Worm (Caenorhabditis elegans) whole organism, dauer: Measurements from ENCODE around the gene T24C4.2.

Experiments used
- unc-62 ChIP-seq: sonication (generic microtip); optimal IDR thresholded peaks from 2 replicates; lab custom pipeline; 2017; ENCODE audit warnings: missing biosample characterization, missing genetic modification reagents, missing genetic modification characterization

T24C4.2 gene

DNA sequence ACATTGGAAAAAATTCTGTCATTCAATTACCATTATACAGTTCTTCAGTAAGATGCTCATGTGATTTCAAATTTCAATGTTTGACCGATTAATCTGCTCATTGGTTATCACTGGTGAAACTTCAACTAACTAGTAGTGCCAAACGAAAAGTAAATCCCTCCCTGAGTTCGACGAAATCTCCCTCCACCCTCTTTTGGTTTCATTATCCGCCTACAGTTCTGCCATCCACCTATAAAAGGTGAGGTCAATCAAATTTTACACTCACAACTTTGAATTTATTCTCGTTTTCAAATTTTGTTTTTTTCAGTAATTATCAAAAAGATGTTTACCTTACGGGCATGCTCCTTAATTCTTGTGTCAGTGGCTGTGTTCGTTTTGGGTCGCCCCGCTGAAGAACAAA is 27.1 kb downstream of the T24C4.2 start, which contains the start of gene far-8:
TSS of gene far-8 (plus strand) at position 301 of the 400 bp plus-strand sequence.
- TF ChIP-seq unc-62, result no peak

DNA sequence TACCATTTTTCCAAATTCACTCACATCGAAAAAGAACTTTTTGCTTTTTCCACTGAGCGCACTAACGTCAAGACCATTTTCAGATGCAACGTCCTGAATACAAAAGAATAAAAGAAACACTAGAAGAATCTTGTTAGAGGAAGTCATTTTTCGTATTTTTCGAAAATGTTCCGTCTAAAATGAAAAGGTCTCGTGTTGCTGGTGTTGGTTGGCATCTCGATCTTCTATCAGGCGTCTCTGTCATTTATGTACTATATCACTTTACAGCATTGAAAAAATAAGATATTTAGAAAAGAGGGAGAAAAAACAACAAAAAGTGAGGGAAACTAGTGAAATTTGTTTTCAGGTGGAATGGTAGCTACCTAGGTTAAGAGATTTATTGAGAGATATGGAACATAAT is 28.6 kb downstream of the T24C4.2 start, which contains the start of gene K02F3.9:
TSS of gene K02F3.9 (minus strand) at position 190 of the 400 bp plus-strand sequence.
- TF ChIP-seq unc-62, result no peak

DNA sequence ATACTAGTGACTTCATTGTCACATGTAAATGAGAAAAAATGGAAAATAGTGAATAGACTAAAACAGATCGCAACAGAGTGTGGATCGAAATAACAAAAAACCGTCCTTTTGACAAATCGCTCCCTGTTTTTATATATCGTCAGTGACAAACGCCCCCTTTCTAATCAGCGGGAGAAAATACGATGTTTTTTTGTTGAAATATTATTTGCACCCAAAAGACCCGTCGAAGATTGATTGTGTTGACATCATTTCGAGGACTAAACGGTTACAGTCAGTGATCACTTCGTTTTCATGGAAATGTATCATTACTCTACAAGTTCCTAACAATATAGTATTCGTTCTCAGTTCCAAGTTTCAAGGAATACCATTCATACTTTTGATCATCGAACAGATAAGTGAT is 30.3 kb downstream of the T24C4.2 start, which contains the start of gene dos-3:
TSS of gene dos-3 (minus strand) at position 101 of the 400 bp plus-strand sequence.
- no peak for TF ChIP-seq unc-62

DNA sequence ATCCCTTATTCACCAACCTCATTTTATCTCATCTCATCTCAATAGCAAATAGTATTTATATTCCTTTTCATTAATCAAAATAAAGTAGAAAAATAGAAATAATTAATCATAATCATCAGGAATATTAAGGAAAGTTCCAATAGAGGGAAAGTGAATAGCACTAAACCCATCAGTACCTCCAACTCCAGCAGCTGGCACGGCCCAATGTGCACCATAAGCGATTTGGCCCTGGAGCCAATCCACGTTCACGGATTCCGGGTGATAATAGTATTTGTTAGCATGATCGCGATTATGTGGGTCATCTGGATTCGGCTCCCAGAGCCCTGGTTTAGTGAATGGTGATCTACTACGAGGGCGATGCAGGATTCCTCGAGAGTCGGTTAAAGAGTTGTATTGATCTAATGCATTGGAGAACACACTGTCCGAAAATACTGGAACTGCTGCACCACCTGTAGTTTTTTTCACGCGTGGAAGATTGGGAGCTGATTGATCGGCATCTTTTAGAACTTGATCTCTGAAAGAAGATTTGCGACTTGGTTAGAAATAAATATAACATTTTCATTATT is 34.0 kb downstream of the T24C4.2 start:
- TF ChIP-seq unc-62, result peak; percentile 20

DNA sequence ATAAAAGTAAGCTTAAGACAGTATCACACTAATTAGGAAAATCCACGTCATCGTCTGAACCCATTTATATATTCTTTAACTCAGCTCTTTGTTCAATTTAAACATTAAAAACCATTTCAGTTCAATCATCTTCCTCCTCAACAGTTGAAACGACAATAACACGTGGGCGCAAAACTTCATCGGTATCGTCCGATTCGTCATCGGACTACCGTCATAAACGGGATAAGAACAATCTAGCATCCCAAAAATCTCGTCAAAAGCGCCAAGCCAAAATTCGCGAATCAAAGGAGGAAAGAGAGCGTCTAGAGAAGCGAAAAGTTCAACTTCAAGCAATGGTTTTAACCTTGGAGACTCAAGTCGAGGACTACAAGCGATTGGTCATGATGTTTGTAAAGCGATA is 34.6 kb downstream of the T24C4.2 start:
- TF ChIP-seq unc-62, result no peak

DNA sequence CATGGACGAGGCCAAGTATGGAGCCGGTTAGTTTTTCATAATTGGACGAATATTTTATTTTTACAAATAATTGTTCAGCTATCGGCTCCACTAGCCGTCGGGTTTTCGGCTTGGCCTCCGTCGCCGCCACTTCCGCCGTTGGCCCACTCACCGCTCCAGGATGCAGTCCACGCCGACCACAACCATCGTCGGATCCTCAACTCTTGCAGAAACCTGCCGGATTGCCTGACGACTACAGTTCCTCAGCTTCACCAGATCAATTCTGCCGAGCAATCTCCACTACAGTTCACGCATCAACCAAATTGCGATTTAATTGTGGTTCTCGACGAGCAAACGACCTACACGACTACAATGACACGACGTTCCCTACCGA is 35.3 kb downstream of the T24C4.2 start:
- TF ChIP-seq unc-62, result no peak

DNA sequence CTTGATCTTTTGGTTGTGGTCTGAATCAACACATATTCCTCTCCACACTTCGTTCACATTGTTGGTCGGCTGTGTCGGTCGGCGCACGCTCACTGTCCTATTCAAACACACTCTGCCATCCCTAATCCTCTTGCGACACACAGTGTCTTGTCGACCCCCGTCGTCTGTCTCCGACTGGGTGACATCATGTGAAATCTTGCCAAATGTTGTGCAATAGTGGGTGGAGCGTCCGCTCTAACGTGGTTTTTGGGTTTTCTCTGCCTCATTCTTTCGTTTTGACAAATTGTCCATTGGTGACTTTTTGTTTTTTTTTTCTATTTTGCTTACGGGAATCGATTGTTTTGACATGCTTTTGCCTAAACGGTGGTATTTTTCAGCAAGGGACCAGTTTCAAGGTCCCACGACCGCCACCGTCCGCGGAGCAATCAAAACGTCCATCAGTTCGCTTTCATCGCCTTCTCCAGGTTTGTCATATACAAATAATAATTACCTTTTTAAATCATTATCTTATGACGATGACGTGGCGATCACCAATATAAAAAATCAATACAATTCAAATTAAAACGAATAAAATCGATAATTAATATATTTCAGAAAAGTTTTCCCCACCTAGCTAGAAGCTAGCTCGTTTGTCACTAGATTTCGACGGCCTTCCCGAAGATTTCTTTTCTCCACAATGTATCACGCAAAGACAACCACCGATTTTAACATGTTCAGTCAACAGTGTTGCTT is 35.9 kb downstream of the T24C4.2 start:
- peak; percentile 9 for TF ChIP-seq unc-62

DNA sequence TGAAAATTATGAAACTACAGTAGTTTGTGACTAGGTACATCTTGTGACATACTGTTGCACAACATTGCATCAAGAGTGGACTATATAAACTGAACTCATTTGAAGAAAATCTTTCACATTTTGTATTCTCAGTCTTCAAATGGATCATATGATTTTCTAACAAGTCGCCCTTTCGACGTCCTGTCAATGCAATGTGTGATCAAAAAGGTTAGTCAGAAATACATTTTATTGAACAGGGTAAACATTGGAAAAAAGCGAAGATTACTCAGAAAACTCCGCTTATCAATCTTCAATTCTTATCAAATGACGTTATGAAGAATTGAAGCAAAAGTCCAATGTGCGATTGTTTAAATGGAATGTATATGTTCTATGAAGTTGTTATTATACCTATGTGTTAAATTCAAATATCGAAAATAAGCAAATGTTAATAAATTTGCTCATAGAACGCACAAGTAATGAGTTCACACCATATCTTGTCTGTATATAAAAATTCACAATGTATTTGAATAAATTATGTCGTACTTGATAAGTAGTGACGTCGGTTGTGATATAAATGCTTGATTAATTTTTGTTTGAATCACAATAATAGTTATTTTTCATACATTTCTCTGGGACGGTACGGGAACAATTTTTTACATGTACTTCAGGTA is 36.8 kb downstream of the T24C4.2 start, which contains the start of gene zip-2:
TSS of gene zip-2 (plus strand) at position 128 of the 650 bp plus-strand sequence.
- no peak for TF ChIP-seq unc-62

DNA sequence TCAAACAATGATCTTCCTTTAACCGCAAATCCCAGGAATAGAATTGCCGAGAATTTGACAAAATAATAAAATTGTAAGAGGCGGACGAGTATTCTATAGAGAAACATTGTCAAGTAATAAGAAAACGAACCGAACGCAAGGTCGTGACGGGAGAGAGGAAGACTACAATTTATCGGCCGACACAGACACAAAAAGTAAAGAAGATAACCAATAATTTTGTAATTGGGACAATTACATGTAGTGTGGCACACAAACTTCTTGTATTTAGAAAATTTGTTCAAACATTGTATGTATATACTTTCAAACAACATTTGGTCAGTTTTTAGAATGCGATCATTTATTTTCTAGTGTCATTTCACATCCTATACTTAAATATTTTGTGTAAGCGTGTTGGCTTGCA is 37.8 kb downstream of the T24C4.2 start, which contains the start of gene ceeh-1:
TSS of gene ceeh-1 (minus strand) at position 317 of the 400 bp plus-strand sequence.
- no peak for TF ChIP-seq unc-62

DNA sequence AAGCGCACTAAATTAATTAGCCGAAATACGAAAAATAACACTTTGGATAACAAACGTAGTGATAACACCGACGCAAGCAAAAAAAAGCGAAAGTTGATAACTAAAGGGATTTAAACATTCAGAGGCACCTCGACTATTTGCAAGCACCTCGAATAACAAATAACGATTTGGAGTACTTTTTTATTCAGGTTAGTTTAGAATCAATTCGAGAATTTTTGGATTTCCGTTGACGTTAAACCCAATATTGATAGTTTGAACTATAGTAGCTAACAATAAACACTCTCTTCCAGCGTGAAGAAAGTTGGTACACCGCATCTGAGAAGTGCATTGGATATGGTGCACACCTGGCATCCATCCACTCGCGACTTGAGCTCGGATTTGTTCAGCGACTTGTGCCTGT is 44.5 kb downstream of the T24C4.2 start:
- no peak for TF ChIP-seq unc-62

DNA sequence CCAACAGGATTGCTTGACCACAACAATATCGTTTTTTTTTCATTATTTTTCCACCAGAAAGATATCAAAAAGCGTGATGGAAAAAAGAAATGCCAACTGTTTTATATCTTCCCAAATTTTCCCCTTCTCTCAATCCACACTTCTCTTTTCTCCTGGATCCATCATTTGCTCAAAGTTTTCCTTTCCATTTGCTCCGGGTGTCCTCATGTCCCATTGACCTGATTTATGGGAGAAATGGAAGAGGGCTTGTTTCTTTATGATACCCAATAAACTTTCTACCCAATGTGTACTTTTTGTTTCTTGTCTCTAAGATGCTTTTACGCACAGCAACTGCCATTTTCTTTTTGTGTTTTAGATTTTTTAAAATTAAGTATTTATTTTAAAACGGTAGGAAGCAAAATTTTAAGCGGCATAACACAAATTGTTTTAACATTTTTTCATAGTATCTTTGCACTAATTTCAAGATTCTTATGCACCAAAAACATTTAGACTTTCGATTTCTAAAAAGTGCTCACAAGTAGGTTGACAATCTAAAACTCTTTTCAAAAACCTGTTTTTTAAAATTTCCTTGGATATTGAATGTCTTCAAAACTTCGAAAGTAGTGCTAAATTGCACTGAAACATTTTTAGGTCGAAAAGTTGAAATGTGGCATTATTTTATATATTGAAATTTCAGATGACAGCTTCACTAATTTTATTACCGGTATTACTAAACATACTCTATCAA is 47.1 kb downstream of the T24C4.2 start, which contains the start of gene clec-149:
TSS of gene clec-149 (plus strand) at position 677 of the 727 bp plus-strand sequence.
- no peak for TF ChIP-seq unc-62

DNA sequence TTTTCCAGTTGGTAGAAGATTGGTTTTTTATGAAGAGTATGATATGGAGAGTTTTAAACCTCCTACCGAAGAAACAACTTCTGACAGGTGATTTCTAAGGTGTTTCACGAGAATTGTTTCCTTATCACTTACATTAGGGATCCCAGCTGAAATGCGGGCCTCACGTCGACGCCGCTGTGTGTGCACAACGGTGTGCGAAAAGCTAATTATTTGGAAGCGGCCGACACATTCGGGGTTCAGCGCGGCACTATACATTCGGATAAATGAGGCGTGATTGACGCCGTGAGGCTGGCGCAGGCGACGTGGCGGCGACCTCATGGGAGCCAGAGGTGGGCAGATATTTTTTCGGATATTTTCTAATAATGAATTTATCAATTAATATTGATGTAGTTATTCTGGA is 50.5 kb downstream of the T24C4.2 start:
- TF ChIP-seq unc-62, result no peak
